Worm (Caenorhabditis elegans) whole organism, L1 larva: ENCODE results near the gene arr-1.
A peak's percentile ranks its signal among the peaks of the same experiment; 100 is the strongest.

ENCODE experiments used
- C34B4.2 ChIP-seq: sonication (generic microtip); optimal IDR thresholded peaks from 2 replicates; lab custom pipeline; 2017; ENCODE audit warnings: mild to moderate bottlenecking, missing genetic modification characterization, missing compliant biosample characterization
- Y116A8C.19 ChIP-seq: sonication (generic microtip); optimal IDR thresholded peaks from 2 replicates; lab custom pipeline; 2016; ENCODE audit warnings: missing compliant biosample characterization, missing genetic modification characterization, borderline replicate concordance
- aha-1 ChIP-seq: fragments of 150-350 bp; optimal IDR thresholded peaks from 2 replicates; lab custom pipeline; 2014; ENCODE audit warnings: missing biosample characterization, missing genetic modification characterization
- alr-1 ChIP-seq: fragments of 200-800 bp; sonication (Bioruptor generic); optimal IDR thresholded peaks from 2 replicates; lab custom pipeline; 2018; ENCODE audit warnings: borderline replicate concordance, mild to moderate bottlenecking, missing genetic modification characterization, missing compliant biosample characterization
- blmp-1 ChIP-seq: fragments of 150-350 bp; optimal IDR thresholded peaks from 2 replicates; lab custom pipeline; 2014; ENCODE audit warnings: missing biosample characterization, missing genetic modification characterization
- ceh-82 ChIP-seq, 3 experiments: fragments of 150-350 bp in 1 of 3; sonication (generic microtip) in 2 of 3; optimal IDR thresholded peaks; 2 replicates each; lab custom pipeline; 2014 to 2017; ENCODE audit warnings: missing biosample characterization in 3 of 3, missing genetic modification characterization in 3 of 3
- ceh-90 ChIP-seq: sonication (generic microtip); optimal IDR thresholded peaks from 2 replicates; lab custom pipeline; 2016; ENCODE audit warnings: missing genetic modification characterization, missing compliant biosample characterization
- ces-1 ChIP-seq: fragments of 150-350 bp; optimal IDR thresholded peaks from 2 replicates; lab custom pipeline; 2014; ENCODE audit warnings: missing biosample characterization, missing genetic modification reagents, missing genetic modification characterization
- dsc-1 ChIP-seq: sonication (generic microtip); optimal IDR thresholded peaks from 2 replicates; lab custom pipeline; 2016; ENCODE audit warnings: mild to moderate bottlenecking, missing genetic modification characterization, missing compliant biosample characterization
- efl-1 ChIP-seq, 4 experiments: fragments of 150-350 bp; optimal IDR thresholded peaks in 3 of 4; peaks in 1 of 4; 1 replicate in 1 of 4; 2 replicates in 3 of 4; lab custom pipeline; 2014; ENCODE audit warnings: missing biosample characterization in 2 of 4, missing genetic modification characterization in 2 of 4, missing genetic modification reagents in 2 of 4
- efl-3 ChIP-seq: fragments of 200-800 bp; sonication (Bioruptor generic); optimal IDR thresholded peaks from 2 replicates; lab custom pipeline; 2018; ENCODE audit warnings: mild to moderate bottlenecking, missing genetic modification characterization, missing compliant biosample characterization
- fkh-8 ChIP-seq: sonication (generic microtip); optimal IDR thresholded peaks from 2 replicates; lab custom pipeline; 2016; ENCODE audit warnings: mild to moderate bottlenecking, missing genetic modification characterization, missing compliant biosample characterization
- fos-1 ChIP-seq: fragments of 150-350 bp; optimal IDR thresholded peaks from 2 replicates; lab custom pipeline; 2014; ENCODE audit warnings: missing biosample characterization, missing genetic modification characterization
- hlh-17 ChIP-seq: fragments of 200-800 bp; sonication (Bioruptor generic); optimal IDR thresholded peaks from 2 replicates; lab custom pipeline; 2018; ENCODE audit warnings: missing genetic modification characterization, mild to moderate bottlenecking, missing compliant biosample characterization, moderate library complexity, borderline replicate concordance
- hlh-4 ChIP-seq: sonication (generic microtip); optimal IDR thresholded peaks from 2 replicates; lab custom pipeline; 2016; ENCODE audit warnings: mild to moderate bottlenecking, missing genetic modification characterization, missing compliant biosample characterization
- hpl-2 ChIP-seq: fragments of 150-350 bp; optimal IDR thresholded peaks from 2 replicates; lab custom pipeline; 2014; ENCODE audit warnings: missing biosample characterization, missing genetic modification reagents, missing genetic modification characterization
- irx-1 ChIP-seq: sonication (generic microtip); optimal IDR thresholded peaks from 2 replicates; lab custom pipeline; 2016; ENCODE audit warnings: missing genetic modification characterization, missing compliant biosample characterization
- lin-14 ChIP-seq: fragments of 200-800 bp; sonication (Bioruptor generic); optimal IDR thresholded peaks from 2 replicates; lab custom pipeline; 2018; ENCODE audit warnings: mild to moderate bottlenecking, missing genetic modification characterization, moderate library complexity, missing compliant biosample characterization
- lin-39 ChIP-seq: fragments of 150-350 bp; optimal IDR thresholded peaks from 2 replicates; lab custom pipeline; 2014; ENCODE audit warnings: missing biosample characterization, missing genetic modification reagents, missing genetic modification characterization
- lir-3 ChIP-seq: sonication (generic microtip); optimal IDR thresholded peaks from 2 replicates; lab custom pipeline; 2016; ENCODE audit warnings: mild to moderate bottlenecking, missing genetic modification characterization, moderate library complexity, missing compliant biosample characterization; ENCODE audit not compliant: poor library complexity
- lsy-2 ChIP-seq, 2 experiments: fragments of 150-350 bp; optimal IDR thresholded peaks; 2 replicates each; lab custom pipeline; 2014; ENCODE audit warnings: missing biosample characterization in 2 of 2, missing genetic modification characterization in 2 of 2
- mab-9 ChIP-seq: fragments of 200-800 bp; sonication (Bioruptor generic); IDR thresholded peaks from 2 replicates; pipeline ENCODE4 v1.3.6; 2022; ENCODE audit warnings: missing genetic modification reagents, missing genetic modification characterization, missing compliant biosample characterization
- nhr-12 ChIP-seq: sonication (generic microtip); optimal IDR thresholded peaks from 2 replicates; lab custom pipeline; 2017; ENCODE audit warnings: missing biosample characterization, missing genetic modification characterization
- nhr-19 ChIP-seq: fragments of 200-800 bp; sonication (Bioruptor generic); conservative IDR thresholded peaks from 2 replicates; pipeline ENCODE4 v1.3.6; 2022; ENCODE audit warnings: missing genetic modification characterization, missing compliant biosample characterization
- nhr-20 ChIP-seq: sonication (generic microtip); optimal IDR thresholded peaks from 2 replicates; lab custom pipeline; 2016; ENCODE audit warnings: mild to moderate bottlenecking, missing genetic modification characterization, missing compliant biosample characterization
- nhr-237 ChIP-seq: fragments of 150-350 bp; optimal IDR thresholded peaks from 2 replicates; lab custom pipeline; 2014; ENCODE audit warnings: missing biosample characterization, missing genetic modification characterization
- nhr-28 ChIP-seq: fragments of 150-350 bp; optimal IDR thresholded peaks from 2 replicates; lab custom pipeline; 2014; ENCODE audit warnings: missing biosample characterization, missing genetic modification characterization
- nhr-76 ChIP-seq: sonication (generic microtip); optimal IDR thresholded peaks from 2 replicates; lab custom pipeline; 2017; ENCODE audit warnings: missing biosample characterization, missing genetic modification characterization
- nhr-77 ChIP-seq: fragments of 150-350 bp; optimal IDR thresholded peaks from 2 replicates; lab custom pipeline; 2014; ENCODE audit warnings: missing biosample characterization, missing genetic modification characterization
- nhr-84 ChIP-seq: sonication (generic microtip); optimal IDR thresholded peaks from 2 replicates; lab custom pipeline; 2017; ENCODE audit warnings: missing biosample characterization, missing genetic modification characterization
- nhr-85 ChIP-seq: sonication (generic microtip); peaks from one replicate; lab custom pipeline; 2016; ENCODE audit warnings: missing genetic modification characterization, inconsistent platforms, missing compliant biosample characterization
- nhr-90 ChIP-seq: sonication (generic microtip); optimal IDR thresholded peaks from 2 replicates; lab custom pipeline; 2016; ENCODE audit warnings: mild to moderate bottlenecking, missing genetic modification characterization, missing compliant biosample characterization; ENCODE audit not compliant: poor library complexity
- pag-3 ChIP-seq: sonication (generic microtip); optimal IDR thresholded peaks from 2 replicates; lab custom pipeline; 2017; ENCODE audit warnings: missing genetic modification characterization, mild to moderate bottlenecking, missing compliant biosample characterization, antibody characterized with exemption, borderline replicate concordance; ENCODE audit not compliant: insufficient read depth
- skn-1 ChIP-seq: fragments of 150-350 bp; optimal IDR thresholded peaks from 2 replicates; lab custom pipeline; 2014; ENCODE audit warnings: missing biosample characterization, missing genetic modification characterization
- snpc-4 ChIP-seq: fragments of 150-350 bp; optimal IDR thresholded peaks from 2 replicates; lab custom pipeline; 2014; ENCODE audit warnings: missing biosample characterization, missing genetic modification characterization
- sox-4 ChIP-seq: sonication (generic microtip); optimal IDR thresholded peaks from 2 replicates; lab custom pipeline; 2016; ENCODE audit warnings: missing genetic modification characterization, missing compliant biosample characterization
- sup-37 ChIP-seq: fragments of 200-800 bp; sonication (Bioruptor generic); optimal IDR thresholded peaks from 2 replicates; lab custom pipeline; 2018; ENCODE audit warnings: mild to moderate bottlenecking, missing genetic modification characterization, missing compliant biosample characterization
- swsn-7 ChIP-seq: sonication (generic microtip); optimal IDR thresholded peaks from 2 replicates; lab custom pipeline; 2016; ENCODE audit warnings: missing genetic modification characterization, missing compliant biosample characterization
- tbx-2 ChIP-seq: sonication (generic microtip); optimal IDR thresholded peaks from 2 replicates; lab custom pipeline; 2016; ENCODE audit warnings: missing genetic modification characterization, missing compliant biosample characterization
- tlp-1 ChIP-seq: fragments of 150-350 bp; optimal IDR thresholded peaks from 2 replicates; lab custom pipeline; 2014; ENCODE audit warnings: missing biosample characterization, missing genetic modification characterization
- unc-130 ChIP-seq: fragments of 150-350 bp; optimal IDR thresholded peaks from 2 replicates; lab custom pipeline; 2017; ENCODE audit warnings: missing biosample characterization, missing genetic modification characterization, inconsistent platforms
- unc-30 ChIP-seq: sonication (generic microtip); optimal IDR thresholded peaks from 2 replicates; lab custom pipeline; 2017; ENCODE audit warnings: missing biosample characterization, missing genetic modification characterization
- unc-86 ChIP-seq: sonication (generic microtip); optimal IDR thresholded peaks from 2 replicates; lab custom pipeline; 2016; ENCODE audit warnings: missing genetic modification characterization, missing compliant biosample characterization
- unc-98 ChIP-seq: fragments of 200-800 bp; sonication (Bioruptor generic); IDR thresholded peaks from 2 replicates; pipeline ENCODE4 v1.3.6; 2022; ENCODE audit warnings: missing genetic modification characterization, missing compliant biosample characterization
- vab-15 ChIP-seq: sonication (generic microtip); optimal IDR thresholded peaks from 2 replicates; lab custom pipeline; 2017; ENCODE audit warnings: missing genotype, mild to moderate bottlenecking, missing genetic modification characterization, missing compliant biosample characterization
- ztf-11 ChIP-seq, 2 experiments: sonication (generic microtip); optimal IDR thresholded peaks; 2 replicates each; lab custom pipeline; 2016 to 2017; ENCODE audit warnings: missing genetic modification characterization in 2 of 2, missing biosample characterization in 1 of 2, missing compliant biosample characterization in 1 of 2

arr-1 gene

ce11 chrX:924495-925008 lies 26.0 kb upstream of the arr-1 start, which contains the start of the genes pifk-1 and tbc-11 (continued):
- TF ChIP-seq nhr-237 (tag; lab: Kevin White, UChicago): peak; percentile 14
- TF ChIP-seq lin-39: no peak
- TF ChIP-seq nhr-28 (tag; lab: Kevin White, UChicago): no peak
- no peak for TF ChIP-seq vab-15 (tag; lab: Kevin White, UChicago)
- no peak for TF ChIP-seq nhr-85
- TF ChIP-seq unc-130 (tag; lab: Kevin White, UChicago): no peak
- no peak for TF ChIP-seq hpl-2 (GFP tag; lab: Kevin White, UChicago)
- peak; percentile 20 for TF ChIP-seq swsn-7
- TF ChIP-seq lir-3 (tag; lab: Kevin White, UChicago): no peak
- TF ChIP-seq ceh-90 (tag; lab: Kevin White, UChicago): no peak
- TF ChIP-seq unc-98 (GFP tag; lab: Robert Waterston, UW): no peak
- TF ChIP-seq nhr-19 (GFP tag; lab: Robert Waterston, UW): no peak
- no peak for TF ChIP-seq hlh-4
- TF ChIP-seq dsc-1: no peak
- TF ChIP-seq nhr-84 (tag; lab: Kevin White, UChicago): no peak
- TF ChIP-seq tlp-1 (tag; lab: Kevin White, UChicago): no peak
- TF ChIP-seq sox-4 (tag; lab: Kevin White, UChicago): no peak
- TF ChIP-seq nhr-20: peak; percentile 41
- no peak for TF ChIP-seq alr-1 (tag; lab: Kevin White, UChicago)
- no peak for TF ChIP-seq Y116A8C.19 (tag; lab: Kevin White, UChicago)
- TF ChIP-seq ceh-82 (tag; optimal IDR thresholded peaks at IDR 0.05; lab: Kevin White, UChicago): peak in 1 of 3 experiments; percentile 63
- TF ChIP-seq nhr-76 (tag; lab: Kevin White, UChicago): no peak
- peak; percentile 28 to 43 for TF ChIP-seq efl-1 (optimal IDR thresholded peaks at IDR 0.05; lab: Kevin White, UChicago)
- peak in 1 of 2 experiments; percentile 3 for TF ChIP-seq efl-1 (GFP tag; optimal IDR thresholded peaks at IDR 0.05 in 1 of 2; lab: Kevin White, UChicago)
- TF ChIP-seq blmp-1 (tag; lab: Kevin White, UChicago): peak; percentile 67
- TF ChIP-seq efl-3 (GFP tag; lab: Kevin White, UChicago): no peak
- peak; percentile 29 for TF ChIP-seq fos-1
- no peak for TF ChIP-seq C34B4.2 (tag; lab: Kevin White, UChicago)
- no peak for TF ChIP-seq hlh-17
- no peak for TF ChIP-seq mab-9 (GFP tag; lab: Robert Waterston, UW)
- TF ChIP-seq lsy-2 (tag; optimal IDR thresholded peaks at IDR 0.05; lab: Kevin White, UChicago): peak in 1 of 2 experiments; percentile 62
- peak; percentile 21 for TF ChIP-seq fkh-8 (tag; lab: Kevin White, UChicago)
- TF ChIP-seq nhr-77 (tag; lab: Kevin White, UChicago): no peak
- TF ChIP-seq unc-30 (tag; lab: Kevin White, UChicago): no peak
- no peak for TF ChIP-seq unc-86
- no peak for TF ChIP-seq pag-3 (tag; lab: Kevin White, UChicago)
- peak; percentile 80 for TF ChIP-seq lin-14 (GFP tag; lab: Kevin White, UChicago)
- no peak for TF ChIP-seq aha-1 (tag; lab: Kevin White, UChicago)
- peak; percentile 85 for TF ChIP-seq skn-1
- no peak for TF ChIP-seq ces-1 (GFP tag; lab: Kevin White, UChicago)
- TF ChIP-seq tbx-2: peak; percentile 21
- no peak for TF ChIP-seq nhr-12 (tag; lab: Kevin White, UChicago)
- peak; percentile 23 for TF ChIP-seq nhr-90 (tag; lab: Kevin White, UChicago)
- TF ChIP-seq irx-1 (tag; lab: Kevin White, UChicago): no peak
- TF ChIP-seq sup-37 (GFP tag; lab: Kevin White, UChicago): no peak
- TF ChIP-seq snpc-4: no peak
- no peak for TF ChIP-seq ztf-11 (tag; optimal IDR thresholded peaks at IDR 0.05; lab: Kevin White, UChicago)
